Worm (Caenorhabditis elegans) whole organism, mixed stage, embryonic: ENCODE data around the gene ZK899.6.

Source experiments
- ces-1 ChIP-seq: fragments of 150-350 bp; optimal IDR thresholded peaks from 2 replicates; lab custom pipeline; 2014; ENCODE audit warnings: missing biosample characterization, missing genetic modification reagents, missing genetic modification characterization
- elt-1 ChIP-seq: sonication (generic microtip); optimal IDR thresholded peaks from 2 replicates; lab custom pipeline; 2017; ENCODE audit warnings: missing genetic modification characterization, mild to moderate bottlenecking, missing compliant biosample characterization, antibody characterized with exemption, moderate library complexity, borderline replicate concordance; ENCODE audit not compliant: insufficient read depth
- lin-32 ChIP-seq: fragments of 200-800 bp; sonication (Bioruptor generic); optimal IDR thresholded peaks from 2 replicates; lab custom pipeline; 2018; ENCODE audit warnings: mild to moderate bottlenecking, missing genetic modification characterization, missing compliant biosample characterization
- lsy-2 ChIP-seq: fragments of 150-350 bp; optimal IDR thresholded peaks from 2 replicates; lab custom pipeline; 2014; ENCODE audit warnings: missing biosample characterization, missing genetic modification characterization
- nhr-12 ChIP-seq: fragments of 150-350 bp; optimal IDR thresholded peaks from 2 replicates; lab custom pipeline; 2014; ENCODE audit warnings: missing biosample characterization, missing genetic modification characterization
- nhr-2 ChIP-seq: fragments of 150-350 bp; optimal IDR thresholded peaks from 2 replicates; lab custom pipeline; 2014; ENCODE audit warnings: missing biosample characterization, missing genetic modification characterization
- nhr-237 ChIP-seq: fragments of 150-350 bp; optimal IDR thresholded peaks from 2 replicates; lab custom pipeline; 2014; ENCODE audit warnings: missing biosample characterization, missing genetic modification characterization
- pha-4 ChIP-seq: fragments of 150-350 bp; optimal IDR thresholded peaks from 2 replicates; lab custom pipeline; 2018; ENCODE audit warnings: missing biosample characterization, missing genetic modification reagents, missing genetic modification characterization
- snpc-4 ChIP-seq: fragments of 150-350 bp; optimal IDR thresholded peaks from 2 replicates; lab custom pipeline; 2014; ENCODE audit warnings: missing biosample characterization, missing genetic modification characterization
- unc-120 ChIP-seq: sonication (generic microtip); optimal IDR thresholded peaks from 2 replicates; lab custom pipeline; 2017; ENCODE audit warnings: missing genetic modification characterization, missing compliant biosample characterization; ENCODE audit not compliant: poor library complexity, severe bottlenecking
- unc-62 ChIP-seq: fragments of 150-350 bp; optimal IDR thresholded peaks from 2 replicates; lab custom pipeline; 2014; ENCODE audit warnings: missing biosample characterization, missing genetic modification reagents, missing genetic modification characterization
- zip-8 ChIP-seq: fragments of 150-350 bp; optimal IDR thresholded peaks from 2 replicates; lab custom pipeline; 2014; ENCODE audit warnings: missing biosample characterization, missing genetic modification characterization
- ztf-11 ChIP-seq: fragments of 150-350 bp; optimal IDR thresholded peaks from 2 replicates; lab custom pipeline; 2014; ENCODE audit warnings: missing biosample characterization, missing genetic modification characterization

DNA sequence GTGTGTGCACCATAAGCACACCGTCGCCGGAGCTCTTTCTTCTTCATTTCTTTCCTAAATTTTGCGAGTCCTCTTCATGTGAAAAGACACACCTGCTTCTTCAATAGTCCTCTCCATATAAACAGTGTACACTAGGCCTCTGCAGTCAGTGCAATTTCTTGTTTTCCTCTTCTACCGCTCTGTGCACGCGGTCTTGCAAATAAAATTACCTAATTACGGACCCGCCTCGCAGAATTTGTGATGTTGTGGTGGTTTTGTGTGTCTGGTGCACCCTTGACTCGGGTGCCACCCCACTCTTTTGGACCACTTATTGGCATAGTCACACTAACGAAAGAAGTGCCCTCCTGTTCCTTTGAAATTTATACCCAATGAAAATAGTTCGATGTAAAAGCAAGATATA lies 46.8 kb downstream of the ZK899.6 start:
- TF ChIP-seq ztf-11 (tag; lab: Kevin White, UChicago) (peak; percentile 33), lsy-2 (tag; lab: Kevin White, UChicago) (no peak), pha-4 (tag; lab: Kevin White, UChicago) (no peak), unc-120 (tag; lab: Kevin White, UChicago) (no peak), elt-1 (tag; lab: Kevin White, UChicago) (no peak), zip-8 (no peak), ces-1 (GFP tag; lab: Kevin White, UChicago) (peak; percentile 93), nhr-237 (no peak), snpc-4 (tag; lab: Kevin White, UChicago) (no peak), lin-32 (no peak), nhr-2 (tag; lab: Kevin White, UChicago) (no peak), nhr-12 (tag; lab: Kevin White, UChicago) (no peak), unc-62 (GFP tag; lab: Kevin White, UChicago) (no peak)
